Worm (Caenorhabditis elegans) whole organism, L2 larva: ENCODE results near the gene clec-141.

Experiments used
- alr-1 ChIP-seq: fragments of 150-350 bp; optimal IDR thresholded peaks from 2 replicates; lab custom pipeline; 2014; ENCODE audit warnings: missing biosample characterization, missing genetic modification characterization
- aly-2 ChIP-seq: fragments of 150-350 bp; optimal IDR thresholded peaks from 2 replicates; lab custom pipeline; 2014; ENCODE audit warnings: missing biosample characterization, missing genetic modification characterization
- ama-1 ChIP-seq: fragments of 150-350 bp; optimal IDR thresholded peaks from 2 replicates; lab custom pipeline; 2018; ENCODE audit warnings: inconsistent platforms
- blmp-1 ChIP-seq: sonication (generic microtip); optimal IDR thresholded peaks from 2 replicates; lab custom pipeline; 2017; ENCODE audit warnings: missing genetic modification characterization, mild to moderate bottlenecking, missing compliant biosample characterization, antibody characterized with exemption, moderate library complexity; ENCODE audit not compliant: insufficient read depth
- egl-27 ChIP-seq: sonication (generic microtip); optimal IDR thresholded peaks from 3 replicates; lab custom pipeline; 2017; ENCODE audit warnings: missing biosample characterization, missing genetic modification reagents, missing genetic modification characterization
- elt-3 ChIP-seq: sonication (generic microtip); optimal IDR thresholded peaks from 2 replicates; lab custom pipeline; 2017; ENCODE audit warnings: missing biosample characterization, missing genetic modification characterization
- lin-13 ChIP-seq: fragments of 150-350 bp; optimal IDR thresholded peaks from 2 replicates; lab custom pipeline; 2014; ENCODE audit warnings: missing biosample characterization, missing genetic modification reagents, missing genetic modification characterization
- mdl-1 ChIP-seq, 2 experiments: fragments of 150-350 bp in 1 of 2; sonication (generic microtip) in 1 of 2; optimal IDR thresholded peaks; 2 replicates each; lab custom pipeline; 2017; ENCODE audit warnings: missing biosample characterization in 2 of 2, missing genetic modification characterization in 2 of 2
- nhr-11 ChIP-seq: fragments of 150-350 bp; optimal IDR thresholded peaks from 2 replicates; lab custom pipeline; 2014; ENCODE audit warnings: missing biosample characterization, missing genetic modification characterization
- nhr-12 ChIP-seq: fragments of 150-350 bp; optimal IDR thresholded peaks from 2 replicates; lab custom pipeline; 2014; ENCODE audit warnings: missing biosample characterization, missing genetic modification characterization
- sma-9 ChIP-seq, 2 experiments: fragments of 150-350 bp in 1 of 2; sonication (generic microtip) in 1 of 2; optimal IDR thresholded peaks; 2 replicates each; lab custom pipeline; 2014 to 2016; ENCODE audit warnings: missing genetic modification characterization in 2 of 2, mild to moderate bottlenecking in 1 of 2, missing biosample characterization in 1 of 2, missing compliant biosample characterization in 1 of 2, missing genetic modification reagents in 1 of 2, moderate library complexity in 1 of 2
- snpc-4 ChIP-seq: fragments of 150-350 bp; optimal IDR thresholded peaks from 2 replicates; lab custom pipeline; 2014; ENCODE audit warnings: missing biosample characterization, missing genetic modification characterization
- zag-1 ChIP-seq: fragments of 150-350 bp; optimal IDR thresholded peaks from 2 replicates; lab custom pipeline; 2014; ENCODE audit warnings: missing biosample characterization, missing genetic modification characterization

- TF ChIP-seq mdl-1 (tag; optimal IDR thresholded peaks at IDR 0.05; lab: Kevin White, UChicago) (no peak), sma-9 (GFP tag; optimal IDR thresholded peaks at IDR 0.05; lab: Kevin White, UChicago) (no peak), sma-9 (tag; optimal IDR thresholded peaks at IDR 0.05; lab: Kevin White, UChicago) (no peak), snpc-4 (tag; lab: Kevin White, UChicago) (no peak), ama-1 (lab: Kevin White, UChicago) (no peak), nhr-12 (no peak), alr-1 (tag; lab: Kevin White, UChicago) (no peak), egl-27 (tag; lab: Kevin White, UChicago) (no peak), elt-3 (no peak), aly-2 (tag; lab: Kevin White, UChicago) (no peak), lin-13 (GFP tag; lab: Kevin White, UChicago) (no peak), zag-1 (no peak), nhr-11 (tag; lab: Kevin White, UChicago) (no peak), blmp-1 (tag; lab: Kevin White, UChicago) (no peak)
These were observed 8.8 kb upstream of the clec-141 start, which contains the start of gene EEED8.2 for ce11 chrII:5416204-5416764.
